Fruit fly (Drosophila melanogaster) whole organism, embryonic: ENCODE data around the gene CG13675.

Experiments used
- Ada2b ChIP-seq: fragments of 200-800 bp; sonication (Bioruptor generic); IDR thresholded peaks from 2 replicates; pipeline ENCODE4 v1.3.6; 2022; ENCODE audit warnings: missing biosample characterization, missing genetic modification characterization
- Aef1 ChIP-seq: fragments of 200-800 bp; sonication (Bioruptor generic); IDR thresholded peaks from 3 replicates; pipeline ENCODE4 v1.3.6; 2022; ENCODE audit warnings: missing biosample characterization, missing genetic modification characterization
- BEAF-32 ChIP-seq: fragments of 200-800 bp; sonication (Bioruptor generic); optimal IDR thresholded peaks from 3 replicates; lab custom pipeline; 2017; ENCODE audit warnings: missing biosample characterization, missing genetic modification characterization, mild to moderate bottlenecking, moderate library complexity, missing genetic modification reagents
- Bgb ChIP-seq: fragments of 200-800 bp; sonication (Bioruptor generic); IDR thresholded peaks from 2 replicates; pipeline ENCODE4 v1.3.6; 2022; ENCODE audit warnings: missing biosample characterization, missing genetic modification characterization; ENCODE audit not compliant: partially characterized antibody
- CG10267 ChIP-seq: fragments of 200-800 bp; sonication (Bioruptor generic); optimal IDR thresholded peaks from 2 replicates; lab custom pipeline; 2018; ENCODE audit warnings: missing biosample characterization, mild to moderate bottlenecking, missing genetic modification characterization, moderate library complexity
- CG12659 ChIP-seq: fragments of 200-800 bp; sonication (Bioruptor generic); optimal IDR thresholded peaks from 3 replicates; lab custom pipeline; 2017; ENCODE audit warnings: mild to moderate bottlenecking, missing biosample characterization, missing genetic modification reagents, missing genetic modification characterization
- CG12942 ChIP-seq: fragments of 200-800 bp; sonication (Bioruptor generic); optimal IDR thresholded peaks from 3 replicates; lab custom pipeline; 2016; ENCODE audit warnings: missing biosample characterization, missing genetic modification characterization
- CG13424 ChIP-seq: fragments of 200-800 bp; sonication (Bioruptor generic); optimal IDR thresholded peaks from 2 replicates; lab custom pipeline; 2019; ENCODE audit warnings: missing biosample characterization, mild to moderate bottlenecking, missing genetic modification characterization, moderate library complexity
- CG2116 ChIP-seq: fragments of 200-800 bp; sonication (Bioruptor generic); optimal IDR thresholded peaks from 3 replicates; lab custom pipeline; 2018; ENCODE audit warnings: missing biosample characterization, mild to moderate bottlenecking, missing genetic modification characterization
- CG3995 ChIP-seq: fragments of 200-800 bp; sonication (Bioruptor generic); optimal IDR thresholded peaks from 3 replicates; lab custom pipeline; 2016; ENCODE audit warnings: missing biosample characterization, missing genetic modification characterization
- CG5245 ChIP-seq: fragments of 200-800 bp; sonication (Bioruptor generic); optimal IDR thresholded peaks from 3 replicates; lab custom pipeline; 2016; ENCODE audit warnings: missing biosample characterization, missing genetic modification characterization
- CG7271 ChIP-seq: fragments of 200-800 bp; sonication (Bioruptor generic); optimal IDR thresholded peaks from 2 replicates; lab custom pipeline; 2018; ENCODE audit warnings: missing biosample characterization, mild to moderate bottlenecking, missing genetic modification characterization, moderate library complexity
- CG7963 ChIP-seq: fragments of 200-800 bp; sonication (Bioruptor generic); IDR thresholded peaks from 3 replicates; pipeline ENCODE4 v1.3.6; 2022; ENCODE audit warnings: missing biosample characterization, missing genetic modification characterization; ENCODE audit not compliant: partially characterized antibody
- CG8281 ChIP-seq: fragments of 200-800 bp; sonication (Bioruptor generic); optimal IDR thresholded peaks from 2 replicates; lab custom pipeline; 2018; ENCODE audit warnings: missing biosample characterization, mild to moderate bottlenecking, missing genetic modification characterization, moderate library complexity
- CHES-1-like ChIP-seq: fragments of 200-800 bp; sonication (Bioruptor generic); optimal IDR thresholded peaks from 2 replicates; lab custom pipeline; 2016; ENCODE audit warnings: missing biosample characterization, missing genetic modification characterization
- Chrac-16 ChIP-seq: fragments of 200-800 bp; sonication (Bioruptor generic); optimal IDR thresholded peaks from 3 replicates; lab custom pipeline; 2016; ENCODE audit warnings: missing biosample characterization, missing genetic modification characterization
- D19A ChIP-seq: fragments of 200-800 bp; optimal IDR thresholded peaks from 3 replicates; lab custom pipeline; 2019; ENCODE audit warnings: missing biosample characterization, mild to moderate bottlenecking, missing genetic modification characterization, moderate library complexity
- Dll ChIP-seq: fragments of 200-800 bp; sonication (Bioruptor generic); IDR thresholded peaks from 4 replicates; pipeline ENCODE4 v1.3.6; 2022; ENCODE audit warnings: missing biosample characterization, missing genetic modification characterization; ENCODE audit not compliant: partially characterized antibody
- Doc3 ChIP-seq: fragments of 200-800 bp; sonication (Bioruptor generic); IDR thresholded peaks from 3 replicates; pipeline ENCODE4 v1.3.6; 2022; ENCODE audit warnings: missing biosample characterization, missing genetic modification characterization; ENCODE audit not compliant: partially characterized antibody
- Ets65A ChIP-seq: fragments of 200-800 bp; sonication (Bioruptor generic); peaks from one replicate; lab custom pipeline; 2016; ENCODE audit warnings: missing biosample characterization, missing genetic modification characterization
- Fer2 ChIP-seq: fragments of 200-800 bp; sonication (Bioruptor generic); optimal IDR thresholded peaks from 2 replicates; lab custom pipeline; 2018; ENCODE audit warnings: missing biosample characterization, mild to moderate bottlenecking, missing genetic modification characterization, moderate library complexity
- GATAe ChIP-seq: fragments of 200-800 bp; sonication (Bioruptor generic); conservative IDR thresholded peaks from 2 replicates; pipeline ENCODE4 v1.3.6; 2022; ENCODE audit warnings: missing biosample characterization, missing genetic modification characterization
- HLH4C ChIP-seq: fragments of 200-800 bp; sonication (Bioruptor generic); IDR thresholded peaks from 3 replicates; pipeline ENCODE4 v1.3.6; 2022; ENCODE audit warnings: missing biosample characterization, missing genetic modification characterization; ENCODE audit not compliant: partially characterized antibody
- Lhr ChIP-seq: fragments of 200-800 bp; sonication (Bioruptor generic); optimal IDR thresholded peaks from 3 replicates; lab custom pipeline; 2017; ENCODE audit warnings: mild to moderate bottlenecking, missing biosample characterization, missing genetic modification reagents, missing genetic modification characterization
- Pdp1 ChIP-seq, 2 experiments: fragments of 200-800 bp; sonication (Bioruptor generic); optimal IDR thresholded peaks; 3 replicates each; lab custom pipeline; 2016; ENCODE audit warnings: missing biosample characterization in 2 of 2, missing genetic modification characterization in 2 of 2, mild to moderate bottlenecking in 1 of 2, moderate library complexity in 1 of 2
- Sox102F ChIP-seq: fragments of 200-800 bp; sonication (Bioruptor generic); optimal IDR thresholded peaks from 2 replicates; lab custom pipeline; 2018; ENCODE audit warnings: missing biosample characterization, mild to moderate bottlenecking, missing genetic modification characterization, moderate library complexity
- Sry-δ ChIP-seq: fragments of 200-800 bp; sonication (Bioruptor generic); optimal IDR thresholded peaks from 2 replicates; lab custom pipeline; 2016; ENCODE audit warnings: missing biosample characterization, missing genetic modification characterization
- Tbp ChIP-seq: fragments of >200 bp; optimal IDR thresholded peaks from 2 replicates; lab custom pipeline; 2018; ENCODE audit warnings: missing biosample characterization, missing genetic modification characterization
- Xbp1 ChIP-seq: fragments of 200-800 bp; sonication (Bioruptor generic); optimal IDR thresholded peaks from 3 replicates; lab custom pipeline; 2016; ENCODE audit warnings: missing biosample characterization, mild to moderate bottlenecking, missing genetic modification characterization
- bab2 ChIP-seq: fragments of 200-800 bp; sonication (Bioruptor generic); optimal IDR thresholded peaks from 2 replicates; lab custom pipeline; 2016; ENCODE audit warnings: missing biosample characterization, missing genetic modification characterization
- bbx ChIP-seq: fragments of 200-800 bp; sonication (Bioruptor generic); IDR thresholded peaks from 2 replicates; pipeline ENCODE4 v1.3.6; 2022; ENCODE audit warnings: missing biosample characterization, missing genetic modification characterization; ENCODE audit not compliant: partially characterized antibody
- crp ChIP-seq, 2 experiments: fragments of 200-800 bp; sonication (Bioruptor generic); optimal IDR thresholded peaks; 2 replicates in 1 of 2; 3 replicates in 1 of 2; lab custom pipeline; 2017; ENCODE audit warnings: missing biosample characterization in 2 of 2, missing genetic modification characterization in 2 of 2, mild to moderate bottlenecking in 1 of 2, moderate library complexity in 1 of 2
- dm ChIP-seq: fragments of 200-800 bp; sonication (Bioruptor generic); optimal IDR thresholded peaks from 3 replicates; lab custom pipeline; 2016; ENCODE audit warnings: missing biosample characterization, missing genetic modification characterization
- fd3F ChIP-seq: fragments of 200-800 bp; sonication (Bioruptor generic); optimal IDR thresholded peaks from 2 replicates; lab custom pipeline; 2018; ENCODE audit warnings: missing biosample characterization, mild to moderate bottlenecking, missing genetic modification characterization, moderate library complexity
- grau ChIP-seq: fragments of 200-800 bp; optimal IDR thresholded peaks from 3 replicates; lab custom pipeline; 2019; ENCODE audit warnings: missing biosample characterization, mild to moderate bottlenecking, missing genetic modification characterization, moderate library complexity
- gsb ChIP-seq: fragments of 200-800 bp; sonication (Bioruptor generic); IDR thresholded peaks from 2 replicates; pipeline ENCODE4 v1.3.6; 2022; ENCODE audit warnings: missing biosample characterization, missing genetic modification characterization
- ham ChIP-seq: fragments of 200-800 bp; sonication (Bioruptor generic); IDR thresholded peaks from 2 replicates; pipeline ENCODE4 v1.3.6; 2022; ENCODE audit warnings: missing biosample characterization, missing genetic modification characterization
- hkb ChIP-seq, 2 experiments: fragments of 200-800 bp in 1 of 2; fragments of >200 bp in 1 of 2; sonication (Bioruptor generic) in 1 of 2; IDR thresholded peaks in 1 of 2; optimal IDR thresholded peaks in 1 of 2; 2 replicates each; pipeline versions ENCODE4 v1.3.6 to Lab custom; 2017 to 2022; ENCODE audit warnings: missing biosample characterization in 1 of 2, missing genetic modification characterization in 1 of 2
- ind ChIP-seq: fragments of 200-800 bp; sonication (Bioruptor generic); optimal IDR thresholded peaks from 3 replicates; lab custom pipeline; 2016; ENCODE audit warnings: missing biosample characterization, missing genetic modification characterization
- knrl ChIP-seq: fragments of 200-800 bp; sonication (Bioruptor generic); IDR thresholded peaks from 3 replicates; pipeline ENCODE4 v1.3.6; 2022; ENCODE audit warnings: missing biosample characterization, missing genetic modification characterization; ENCODE audit not compliant: partially characterized antibody
- repo ChIP-seq: fragments of 200-800 bp; sonication (Bioruptor generic); optimal IDR thresholded peaks from 2 replicates; lab custom pipeline; 2016; ENCODE audit warnings: missing biosample characterization, missing genetic modification characterization
- stc ChIP-seq: fragments of 200-800 bp; sonication (Bioruptor generic); IDR thresholded peaks from 2 replicates; pipeline ENCODE4 v1.3.6; 2022; ENCODE audit warnings: missing biosample characterization, missing genetic modification characterization
- tap ChIP-seq: fragments of 200-800 bp; optimal IDR thresholded peaks from 3 replicates; lab custom pipeline; 2019; ENCODE audit warnings: missing biosample characterization, mild to moderate bottlenecking, missing genetic modification characterization, moderate library complexity
- trem ChIP-seq: fragments of 200-800 bp; optimal IDR thresholded peaks from 3 replicates; lab custom pipeline; 2019; ENCODE audit warnings: missing biosample characterization, mild to moderate bottlenecking, missing genetic modification characterization, moderate library complexity
- vvl ChIP-seq: fragments of 200-800 bp; sonication (Bioruptor generic); IDR thresholded peaks from 2 replicates; pipeline ENCODE4 v1.3.6; 2022; ENCODE audit warnings: missing biosample characterization, missing genetic modification characterization
- yki ChIP-seq: fragments of >200 bp; optimal IDR thresholded peaks from 3 replicates; lab custom pipeline; 2018
- zen2 ChIP-seq: fragments of 200-800 bp; sonication (Bioruptor generic); IDR thresholded peaks from 3 replicates; pipeline ENCODE4 v1.3.6; 2022; ENCODE audit warnings: missing biosample characterization, missing genetic modification characterization; ENCODE audit not compliant: partially characterized antibody
- zf30C ChIP-seq: fragments of 200-800 bp; sonication (Bioruptor generic); optimal IDR thresholded peaks from 3 replicates; lab custom pipeline; 2018; ENCODE audit warnings: missing biosample characterization, mild to moderate bottlenecking, missing genetic modification characterization

The CG13675 gene

dm6 chr3L:8177795-8178564, 12.7 kb upstream of the CG13675 start, which contains the start of gene Nmt (continued):
- TF ChIP-seq Doc3 (GFP tag; lab: Robert Waterston, UW) (peak; percentile 67), gsb (GFP tag; lab: Robert Waterston, UW) (no peak), Dll (GFP tag; lab: Robert Waterston, UW) (peak; percentile 82), Sry-δ (peak; percentile 68), CG12942 (GFP tag; lab: Kevin White, UChicago) (peak; percentile 14), BEAF-32 (GFP tag; lab: Kevin White, UChicago) (peak; percentile 84), hkb (optimal IDR thresholded peaks at IDR 0.05; lab: Kevin White, UChicago) (no peak), hkb (GFP tag; IDR thresholded peaks at IDR 0.05; lab: Robert Waterston, UW) (0 out of 2 replicates have a peak, but pooled peaks have one; percentile 26), zen2 (GFP tag; lab: Robert Waterston, UW) (peak; percentile 80), fd3F (GFP tag; lab: Kevin White, UChicago) (peak; percentile 7), bbx (GFP tag; lab: Robert Waterston, UW) (peak; percentile 82), zf30C (GFP tag; lab: Kevin White, UChicago) (no peak), trem (tag; lab: Kevin White, UChicago) (peak; percentile 2), CG7963 (GFP tag; lab: Robert Waterston, UW) (peak; percentile 72), CG13424 (tag; lab: Kevin White, UChicago) (peak; percentile 18), Pdp1 (GFP tag; optimal IDR thresholded peaks at IDR 0.05; lab: Kevin White, UChicago) (peak in 1 of 2 experiments; percentile 4), bab2 (GFP tag; lab: Kevin White, UChicago) (no peak), CG8281 (tag; lab: Kevin White, UChicago) (no peak), CG2116 (peak; percentile 11), Sox102F (GFP tag; lab: Kevin White, UChicago) (peak; percentile 57), Ada2b (GFP tag; lab: Robert Waterston, UW) (0 out of 2 replicates have a peak, but pooled peaks have one; percentile 36), CG7271 (tag; lab: Kevin White, UChicago) (no peak), CG12659 (GFP tag; lab: Kevin White, UChicago) (peak; percentile 6), Tbp (no peak), D19A (tag; lab: Kevin White, UChicago) (no peak), knrl (peak; percentile 67; the same call in 2 of the 3 replicates), Fer2 (tag; lab: Kevin White, UChicago) (no peak), crp (GFP tag; optimal IDR thresholded peaks at IDR 0.05; lab: Kevin White, UChicago) (peak; percentile 25 to 90), CHES-1-like (GFP tag; lab: Kevin White, UChicago) (peak; percentile 3), HLH4C (GFP tag; lab: Robert Waterston, UW) (peak; percentile 71), vvl (GFP tag; lab: Robert Waterston, UW) (peak; percentile 12; the same call in 1 of the 2 replicates), CG10267 (peak; percentile 24), grau (peak; percentile 91), Bgb (GFP tag; lab: Robert Waterston, UW) (peak; percentile 80), stc (GFP tag; lab: Robert Waterston, UW) (no peak), Ets65A (GFP tag; lab: Kevin White, UChicago) (peak; percentile 90), Chrac-16 (GFP tag; lab: Kevin White, UChicago) (no peak), GATAe (GFP tag; lab: Robert Waterston, UW) (no peak), repo (GFP tag; lab: Kevin White, UChicago) (no peak), ham (no peak), Aef1 (GFP tag; lab: Robert Waterston, UW) (peak; percentile 55), yki (lab: Kevin White, UChicago) (no peak), tap (no peak), Lhr (GFP tag; lab: Kevin White, UChicago) (no peak), CG3995 (peak; percentile 52), Xbp1 (GFP tag; lab: Kevin White, UChicago) (peak; percentile 58), CG5245 (GFP tag; lab: Kevin White, UChicago) (no peak), ind (GFP tag; lab: Kevin White, UChicago) (peak; percentile 44), dm (GFP tag; lab: Kevin White, UChicago) (no peak)
